Fruit fly (Drosophila melanogaster) whole organism, wandering third instar larva: ENCODE results near the gene CG32409.

ENCODE experiments used
- Abd-B ChIP-seq: fragments of >200 bp; optimal IDR thresholded peaks from 2 replicates; lab custom pipeline; 2017; ENCODE audit warnings: missing biosample characterization, missing genetic modification characterization
- CG32264 ChIP-seq: fragments of 200-800 bp; sonication (Bioruptor generic); optimal IDR thresholded peaks from 2 replicates; lab custom pipeline; 2016; ENCODE audit warnings: missing biosample characterization, missing genetic modification characterization
- CrebA ChIP-seq: fragments of 200-800 bp; sonication (Bioruptor generic); optimal IDR thresholded peaks from 2 replicates; lab custom pipeline; 2016; ENCODE audit warnings: missing biosample characterization, mild to moderate bottlenecking, missing genetic modification characterization, borderline replicate concordance
- Dfd ChIP-seq: fragments of >200 bp; optimal IDR thresholded peaks from 2 replicates; lab custom pipeline; 2017; ENCODE audit warnings: missing biosample characterization, missing genetic modification characterization
- Dif ChIP-seq: fragments of 200-275, 200-300 bp; sonication (Bioruptor generic); optimal IDR thresholded peaks from 2 replicates; lab custom pipeline; 2018; ENCODE audit warnings: missing biosample characterization, missing genetic modification characterization; ENCODE audit not compliant: partially characterized antibody
- GATAd ChIP-seq: sonication (Bioruptor generic); optimal IDR thresholded peaks from 2 replicates; lab custom pipeline; 2016; ENCODE audit warnings: missing biosample characterization, missing genetic modification characterization
- Myc ChIP-seq: fragments of >200 bp; optimal IDR thresholded peaks from 2 replicates; lab custom pipeline; 2017
- OdsH ChIP-seq: fragments of 200-800 bp; sonication (Bioruptor generic); optimal IDR thresholded peaks from 2 replicates; lab custom pipeline; 2016; ENCODE audit warnings: missing biosample characterization, mild to moderate bottlenecking, missing genetic modification characterization
- Sp1 ChIP-seq: fragments of 200-800 bp; sonication (Bioruptor generic); optimal IDR thresholded peaks from 3 replicates; lab custom pipeline; 2019; ENCODE audit warnings: missing biosample characterization, mild to moderate bottlenecking, missing genetic modification characterization, moderate library complexity
- Vsx2 ChIP-seq: fragments of 200-300, 225-300 bp; sonication (Bioruptor generic); optimal IDR thresholded peaks from 2 replicates; lab custom pipeline; 2018; ENCODE audit warnings: missing biosample characterization, missing genetic modification characterization; ENCODE audit not compliant: partially characterized antibody
- br ChIP-seq: fragments of 200-800 bp; sonication (Bioruptor generic); optimal IDR thresholded peaks from 2 replicates; lab custom pipeline; 2016; ENCODE audit warnings: missing biosample characterization, missing genetic modification characterization
- ey ChIP-seq: fragments of 200-800 bp; sonication (Bioruptor generic); optimal IDR thresholded peaks from 2 replicates; lab custom pipeline; 2016; ENCODE audit warnings: missing biosample characterization, missing genetic modification characterization
- pan ChIP-seq: fragments of >200 bp; optimal IDR thresholded peaks from 2 replicates; lab custom pipeline; 2017
- sage ChIP-seq: fragments of 200-800 bp; sonication (Bioruptor generic); optimal IDR thresholded peaks from 2 replicates; lab custom pipeline; 2016; ENCODE audit warnings: missing biosample characterization, mild to moderate bottlenecking, missing genetic modification characterization

DNA sequence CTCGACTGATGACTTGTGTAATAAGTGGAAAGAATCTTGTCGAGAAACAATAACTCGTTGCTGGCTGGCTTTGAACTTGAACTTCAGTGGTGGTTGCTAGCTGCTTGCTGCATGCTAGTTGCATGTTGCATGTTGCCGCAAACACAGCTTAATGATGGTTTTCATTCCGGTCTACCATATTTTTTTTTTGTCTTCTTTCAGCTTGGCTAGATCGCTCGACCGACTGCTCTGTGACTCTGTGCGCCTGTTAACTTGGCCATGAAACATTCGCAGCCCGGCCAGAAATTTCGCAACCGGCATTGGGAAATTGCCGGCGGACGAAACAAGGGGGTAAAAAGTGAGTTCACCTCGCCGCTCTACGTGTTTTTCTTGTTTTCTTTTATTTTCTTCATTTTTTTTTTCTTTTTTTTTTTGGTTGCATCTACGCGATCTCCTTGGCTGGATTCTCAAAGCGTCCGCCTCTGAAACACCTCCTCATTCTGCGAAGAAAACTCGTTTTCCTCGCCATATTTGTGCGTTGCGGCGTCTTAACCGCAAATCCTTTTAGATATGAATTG is 44.1 kb downstream of the CG32409 start:
- TF ChIP-seq Myc (no peak), Abd-B (no peak), Vsx2 (no peak), sage (GFP tag; lab: Kevin White, UChicago) (no peak), Dfd (GFP tag; lab: Kevin White, UChicago) (no peak), CG32264 (GFP tag; lab: Kevin White, UChicago) (no peak), Sp1 (GFP tag; lab: Kevin White, UChicago) (no peak), OdsH (GFP tag; lab: Kevin White, UChicago) (no peak), GATAd (GFP tag; lab: Kevin White, UChicago) (no peak), pan (lab: Kevin White, UChicago) (no peak), Dif (GFP tag; lab: Kevin White, UChicago) (no peak), CrebA (GFP tag; lab: Kevin White, UChicago) (no peak), br (GFP tag; lab: Kevin White, UChicago) (no peak), ey (GFP tag; lab: Kevin White, UChicago) (no peak)
